Fruit fly (Drosophila melanogaster): ENCODE results near the gene Cisd2.

The Cisd2 gene

dm6 chr3R:29204033-29204432, 19.2 kb downstream of the Cisd2 start, which contains the start of gene Cyt-c1L:
Gene Cyt-c1L (minus strand): TSS chr3R:29204133.
- TF ChIP-seq CG8478 (optimal IDR thresholded peaks at IDR 0.05) (no peak), CTCF (optimal IDR thresholded peaks at IDR 0.05) (no peak)

DNA sequence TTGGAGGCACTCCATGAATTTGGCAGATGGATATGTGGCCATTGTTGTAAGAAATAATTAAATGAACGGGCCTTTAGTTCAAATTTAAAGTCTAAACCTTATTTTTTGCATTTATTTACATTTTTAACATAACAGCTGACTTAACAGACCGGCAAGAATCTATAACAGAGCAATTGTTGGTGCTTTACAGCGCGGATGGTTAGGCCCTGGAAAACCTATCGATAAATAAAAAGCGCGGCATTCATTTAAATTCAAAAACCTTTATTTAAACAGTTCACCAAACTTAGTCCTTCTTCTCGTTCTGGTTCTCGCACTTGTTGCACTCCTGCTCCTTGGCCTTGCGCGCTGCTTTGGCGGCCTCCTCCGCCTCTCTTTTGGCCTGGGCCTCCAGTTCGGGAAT, 20.8 kb downstream of the Cisd2 start, which contains the start of gene Mesh1:
Gene Mesh1 (minus strand): TSS at position 108 of the 400 bp plus-strand sequence.
- TF ChIP-seq CTCF (optimal IDR thresholded peaks at IDR 0.05) (no peak), CG8478 (optimal IDR thresholded peaks at IDR 0.05) (peak; percentile 5)

DNA sequence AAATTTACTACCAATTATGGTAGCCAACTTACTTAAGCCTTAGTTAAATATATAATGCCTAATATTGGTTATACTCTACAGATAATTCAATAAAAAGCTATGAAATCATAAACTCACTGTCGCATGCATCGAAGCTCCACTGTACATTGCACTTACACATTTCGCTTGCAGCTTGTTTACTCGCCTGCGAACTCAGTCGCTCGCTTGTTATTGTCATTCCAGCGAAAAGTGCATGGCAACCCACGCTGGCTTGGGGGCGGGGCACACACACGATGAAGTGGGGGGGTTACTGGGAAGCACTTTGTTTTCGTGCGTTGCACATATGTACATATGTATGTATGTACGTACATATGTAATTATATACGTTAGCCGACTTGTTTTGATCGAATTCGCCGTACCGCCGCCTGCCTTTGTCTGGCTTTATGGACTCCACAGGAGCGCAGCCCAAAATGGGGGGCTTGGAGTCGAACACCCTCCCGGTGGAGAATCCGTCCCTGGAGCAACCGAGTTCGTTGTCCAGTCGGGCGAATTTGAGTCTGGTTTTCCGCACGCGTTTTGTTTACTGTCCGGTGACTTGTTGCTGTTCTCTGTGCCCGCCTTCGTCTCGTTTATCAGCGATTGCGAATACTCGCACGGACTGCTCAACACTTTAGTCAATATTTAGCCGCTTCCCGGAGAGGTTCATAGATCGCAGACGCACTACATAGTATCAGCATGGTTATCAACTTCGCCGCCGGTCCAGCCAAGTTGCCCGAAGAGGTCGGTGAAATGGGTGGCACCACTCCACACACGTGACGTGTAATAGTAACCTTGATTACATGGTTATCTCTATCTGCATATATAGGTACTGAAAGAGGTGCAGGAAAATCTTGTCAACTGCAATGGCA, 23.2 kb downstream of the Cisd2 start, which contains the start of gene CG11899:
Gene CG11899 (plus strand): TSS at position 648 of the 887 bp plus-strand sequence.
- TF ChIP-seq CG8478 (optimal IDR thresholded peaks at IDR 0.05) = no peak
- no peak for TF ChIP-seq CTCF (optimal IDR thresholded peaks at IDR 0.05)

dm6 chr3R:29198299-29198698, 24.9 kb downstream of the Cisd2 start:
- no peak for TF ChIP-seq CG8478 (optimal IDR thresholded peaks at IDR 0.05)
- TF ChIP-seq CTCF (optimal IDR thresholded peaks at IDR 0.05) = no peak

DNA sequence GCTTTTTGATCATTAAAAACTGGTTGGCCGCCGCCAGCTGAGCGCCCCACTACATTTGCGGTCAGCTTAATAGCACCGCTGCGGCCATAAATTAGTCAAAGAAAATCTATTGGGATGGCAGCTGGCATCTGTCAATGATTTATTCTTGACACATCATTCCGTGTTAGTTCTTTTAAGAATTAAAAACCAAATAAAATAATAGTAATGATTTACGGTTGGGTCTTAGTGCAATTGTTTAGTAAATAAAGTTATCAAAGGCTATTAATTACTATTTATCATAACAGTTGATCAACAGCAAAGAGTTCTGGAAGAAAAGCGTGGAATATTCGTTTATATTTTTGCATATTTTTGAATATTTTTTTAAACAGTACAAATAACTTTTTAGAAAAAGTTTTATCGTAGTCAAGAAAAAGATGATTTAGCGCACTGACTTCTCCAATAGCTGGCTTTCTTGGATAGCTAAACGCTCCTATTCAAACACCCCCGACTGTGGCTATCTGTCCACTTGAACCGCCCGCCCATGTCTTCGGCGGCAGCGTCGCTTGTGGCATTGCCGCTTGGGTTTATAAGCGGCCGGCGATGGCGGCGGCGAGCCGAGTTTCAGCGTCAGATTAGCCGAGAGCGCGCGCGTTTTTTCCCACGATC, 26.1 kb downstream of the Cisd2 start, which contains the start of gene CG14515:
Gene CG14515 (plus strand): TSS at position 590 of the 645 bp plus-strand sequence.
- TF ChIP-seq CTCF (optimal IDR thresholded peaks at IDR 0.05) (no peak), CG8478 (optimal IDR thresholded peaks at IDR 0.05) (no peak)

dm6 chr3R:29194957-29195356, 28.3 kb downstream of the Cisd2 start, which contains the start of gene jus:
Gene jus (minus strand): TSS chr3R:29194994.
- TF ChIP-seq CG8478 (optimal IDR thresholded peaks at IDR 0.05) (no peak), CTCF (optimal IDR thresholded peaks at IDR 0.05) (no peak)

DNA sequence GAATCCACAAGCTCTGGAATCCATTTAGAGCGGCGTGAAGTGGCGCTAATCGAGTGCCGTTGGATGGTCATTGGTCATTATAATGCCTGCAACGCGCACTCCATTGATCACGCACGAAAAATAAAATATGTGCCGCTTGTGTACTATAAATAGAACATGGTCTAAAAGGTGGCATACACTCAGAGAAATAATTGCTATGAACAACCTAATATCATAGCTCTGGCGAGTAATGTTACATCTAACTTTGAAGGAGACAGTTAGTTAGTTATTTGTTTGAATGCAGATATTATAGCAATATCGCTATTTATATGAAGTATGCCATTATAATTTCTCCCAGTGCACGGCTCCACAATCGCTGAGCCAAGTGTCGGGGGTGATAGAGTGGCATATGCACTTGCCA, 32.2 kb downstream of the Cisd2 start:
- no peak for TF ChIP-seq CG8478 (optimal IDR thresholded peaks at IDR 0.05)
- TF ChIP-seq CTCF (optimal IDR thresholded peaks at IDR 0.05) = no peak

Data from S2 (cell line).